Fruit fly (Drosophila melanogaster): ENCODE results near the gene GstD3.

Gene GstD3

DNA sequence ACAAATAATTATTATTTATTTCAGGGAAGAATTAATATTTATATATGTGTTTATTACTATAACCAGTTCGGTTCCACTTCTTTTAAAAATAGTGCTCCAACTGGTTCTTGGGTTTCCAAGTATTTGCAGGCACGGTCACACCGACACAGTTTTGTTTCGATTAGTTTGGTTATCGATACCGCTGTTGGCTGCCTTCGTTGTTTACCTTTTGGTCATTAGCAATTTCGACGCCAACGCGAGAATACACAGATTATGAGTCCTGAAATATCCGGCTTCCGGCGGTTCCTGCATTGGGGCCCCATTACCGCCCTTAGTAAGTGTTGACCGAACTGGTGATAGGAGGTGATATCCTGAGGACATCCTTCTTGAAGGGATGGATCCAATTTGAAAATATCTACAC is 35.3 kb downstream of the GstD3 start, which contains the start of gene CG5196 (continued):
- TF ChIP-seq CG17186 (GFP tag; optimal IDR thresholded peaks at IDR 0.05): peak; percentile 49
- TF ChIP-seq CG16779 (GFP tag; IDR thresholded peaks at IDR 0.05): peak; percentile 45; the same call in 1 of the 2 replicates
- TF ChIP-seq Atf-2 (GFP tag; optimal IDR thresholded peaks at IDR 0.05): no peak
- no peak for TF ChIP-seq CG9932 (GFP tag; IDR thresholded peaks at IDR 0.05)
- peak; percentile 43 for TF ChIP-seq Abd-B (GFP tag; optimal IDR thresholded peaks at IDR 0.05)
- TF ChIP-seq CG32767 (GFP tag; IDR thresholded peaks at IDR 0.05): no peak
- peak; percentile 17 for TF ChIP-seq CG4820 (GFP tag; optimal IDR thresholded peaks at IDR 0.05)
- peak; percentile 88 for TF ChIP-seq CG9797 (GFP tag; optimal IDR thresholded peaks at IDR 0.05)
- peak; percentile 67; the same call in 1 of the 4 replicates for TF ChIP-seq chinmo (GFP tag; IDR thresholded peaks at IDR 0.05; ENCODE audit: partially characterized antibody)
- TF ChIP-seq CG4282 (GFP tag; optimal IDR thresholded peaks at IDR 0.05): no peak
- no peak for TF ChIP-seq CG12744 (GFP tag; optimal IDR thresholded peaks at IDR 0.05)
- no peak for TF ChIP-seq ATbp (GFP tag; optimal IDR thresholded peaks at IDR 0.05)
- TF ChIP-seq Nf-YC (tag; optimal IDR thresholded peaks at IDR 0.05): peak; percentile 31
- peak; percentile 33 for TF ChIP-seq nerfin-1 (tag; optimal IDR thresholded peaks at IDR 0.05)
- no peak for TF ChIP-seq kay (GFP tag; optimal IDR thresholded peaks at IDR 0.05)
- peak; percentile 51 for TF ChIP-seq sug (tag; optimal IDR thresholded peaks at IDR 0.05)
- TF ChIP-seq wek (GFP tag; optimal IDR thresholded peaks at IDR 0.05): peak; percentile 9
- peak; percentile 64 for TF ChIP-seq exex (tag; optimal IDR thresholded peaks at IDR 0.05)
- TF ChIP-seq mld (GFP tag; IDR thresholded peaks at IDR 0.05; ENCODE audit: partially characterized antibody): peak; percentile 58; the same call in 2 of the 3 replicates
- TF ChIP-seq pan (optimal IDR thresholded peaks at IDR 0.05): no peak
- TF ChIP-seq pan (GFP tag; optimal IDR thresholded peaks at IDR 0.05 in 1 of 2, IDR thresholded peaks at IDR 0.05 in 1 of 2): no peak
- peak; percentile 5 for TF ChIP-seq CoRest (tag; optimal IDR thresholded peaks at IDR 0.05)
- TF ChIP-seq sna (GFP tag; IDR thresholded peaks at IDR 0.05; ENCODE audit: partially characterized antibody): peak; percentile 60
- no peak for TF ChIP-seq da (GFP tag; optimal IDR thresholded peaks at IDR 0.05)
- TF ChIP-seq CG1832 (GFP tag; optimal IDR thresholded peaks at IDR 0.05): no peak
- peak; percentile 26 for TF ChIP-seq pb (GFP tag; optimal IDR thresholded peaks at IDR 0.05)
- TF ChIP-seq Xbp1 (GFP tag; optimal IDR thresholded peaks at IDR 0.05): peak; percentile 12
- peak; percentile 13 for TF ChIP-seq Fer3 (tag; optimal IDR thresholded peaks at IDR 0.05)
- no peak for TF ChIP-seq fd3F (GFP tag; optimal IDR thresholded peaks at IDR 0.05)
- peak; percentile 49 for TF ChIP-seq Med (GFP tag)
- TF ChIP-seq Sin3A (optimal IDR thresholded peaks at IDR 0.05): peak; percentile 29
- peak; percentile 8 for TF ChIP-seq CTCF (GFP tag; optimal IDR thresholded peaks at IDR 0.05)
- peak; percentile 5 for TF ChIP-seq jumu (GFP tag; optimal IDR thresholded peaks at IDR 0.05)
- no peak for TF ChIP-seq wor (GFP tag; IDR thresholded peaks at IDR 0.05)
- peak; percentile 34 for TF ChIP-seq Ets97D (GFP tag; optimal IDR thresholded peaks at IDR 0.05)
- TF ChIP-seq hbn (GFP tag; IDR thresholded peaks at IDR 0.05; ENCODE audit: partially characterized antibody): peak; percentile 17; the same call in 1 of the 2 replicates
- no peak for TF ChIP-seq cato (GFP tag; optimal IDR thresholded peaks at IDR 0.05; ENCODE audit: borderline replicate concordance)
- no peak for TF ChIP-seq CG11085 (GFP tag; IDR thresholded peaks at IDR 0.05)
- no peak for TF ChIP-seq tup (GFP tag; optimal IDR thresholded peaks at IDR 0.05)
- TF ChIP-seq BEAF-32 (GFP tag; optimal IDR thresholded peaks at IDR 0.05): peak; percentile 73
- no peak for TF ChIP-seq Dbx (GFP tag; IDR thresholded peaks at IDR 0.05)
- no peak for TF ChIP-seq E2f1 (GFP tag; IDR thresholded peaks at IDR 0.05)
- no peak for TF ChIP-seq CG9817 (tag; optimal IDR thresholded peaks at IDR 0.05)
- TF ChIP-seq E2f2 (GFP tag; IDR thresholded peaks at IDR 0.05): peak; percentile 87
- peak; percentile 13 for TF ChIP-seq her (GFP tag; optimal IDR thresholded peaks at IDR 0.05)
- TF ChIP-seq Stat92E (GFP tag; optimal IDR thresholded peaks at IDR 0.05): peak in 1 of 3 experiments; percentile 44
- peak; percentile 74 for TF ChIP-seq row (GFP tag; IDR thresholded peaks at IDR 0.05)
- TF ChIP-seq CG42726 (GFP tag; IDR thresholded peaks at IDR 0.05; ENCODE audit: partially characterized antibody): no peak
- TF ChIP-seq zen (tag; optimal IDR thresholded peaks at IDR 0.05): peak; percentile 89
- TF ChIP-seq CG8281 (tag; optimal IDR thresholded peaks at IDR 0.05): no peak
- no peak for TF ChIP-seq CG9876 (GFP tag; optimal IDR thresholded peaks at IDR 0.05)
